Worm (Caenorhabditis elegans): ENCODE measurements around the gene F48F7.5.

- TF ChIP-seq ztf-11 (tag; optimal IDR thresholded peaks at IDR 0.05) (no peak), ceh-82 (tag; optimal IDR thresholded peaks at IDR 0.05) (no peak), fos-1 (tag; optimal IDR thresholded peaks at IDR 0.05) (no peak), mdl-1 (tag; optimal IDR thresholded peaks at IDR 0.05) (no peak), nhr-76 (tag; optimal IDR thresholded peaks at IDR 0.05) (no peak), R02D3.7 (tag; optimal IDR thresholded peaks at IDR 0.05) (no peak), lin-39 (tag; optimal IDR thresholded peaks at IDR 0.05) (no peak), egl-27 (tag; optimal IDR thresholded peaks at IDR 0.05) (no peak), elt-1 (tag; optimal IDR thresholded peaks at IDR 0.05) (no peak), snpc-4 (tag; optimal IDR thresholded peaks at IDR 0.05) (no peak), nhr-67 (tag; optimal IDR thresholded peaks at IDR 0.05) (no peak), elt-3 (tag; optimal IDR thresholded peaks at IDR 0.05) (no peak)
These were observed 17.0 kb upstream of the F48F7.5 start for ce11 chrX:13958451-13958850.

Measured in whole organism, L3 larva.